Worm (Caenorhabditis elegans) whole organism, early embryonic: ENCODE measurements around the gene spt-4.

Experiments used
- B0310.2 ChIP-seq: sonication (generic microtip); optimal IDR thresholded peaks from 2 replicates; lab custom pipeline; 2016; ENCODE audit warnings: mild to moderate bottlenecking, missing genetic modification characterization, missing compliant biosample characterization
- F13C5.2 ChIP-seq: sonication (generic microtip); optimal IDR thresholded peaks from 2 replicates; lab custom pipeline; 2017; ENCODE audit warnings: mild to moderate bottlenecking, missing genetic modification characterization, inconsistent platforms, missing compliant biosample characterization
- aly-1 ChIP-seq: sonication (generic microtip); optimal IDR thresholded peaks from 2 replicates; lab custom pipeline; 2016; ENCODE audit warnings: missing genetic modification characterization, missing compliant biosample characterization
- ama-1 ChIP-seq: fragments of 150-350 bp; optimal IDR thresholded peaks from 2 replicates; lab custom pipeline; 2014
- ceh-13 ChIP-seq: fragments of 200-800 bp; sonication (Bioruptor generic); optimal IDR thresholded peaks from 2 replicates; lab custom pipeline; 2018; ENCODE audit warnings: mild to moderate bottlenecking, missing genetic modification characterization, missing compliant biosample characterization
- ceh-36 ChIP-seq: sonication (generic microtip); optimal IDR thresholded peaks from 2 replicates; lab custom pipeline; 2016; ENCODE audit warnings: missing genetic modification characterization, inconsistent platforms, missing compliant biosample characterization
- ets-7 ChIP-seq: sonication (generic microtip); optimal IDR thresholded peaks from 2 replicates; lab custom pipeline; 2016; ENCODE audit warnings: missing genotype, missing genetic modification characterization, missing compliant biosample characterization
- flt-1 ChIP-seq: fragments of 200-800 bp; sonication (Bioruptor generic); IDR thresholded peaks from 2 replicates; pipeline ENCODE4 v1.3.6; 2022; ENCODE audit warnings: missing genetic modification characterization, missing compliant biosample characterization
- hmbx-1 ChIP-seq: sonication (generic microtip); optimal IDR thresholded peaks from 2 replicates; lab custom pipeline; 2016; ENCODE audit warnings: mild to moderate bottlenecking, missing genetic modification characterization, missing compliant biosample characterization
- hmg-4 ChIP-seq: fragments of 200-800 bp; sonication (Bioruptor generic); optimal IDR thresholded peaks from 2 replicates; lab custom pipeline; 2018; ENCODE audit warnings: mild to moderate bottlenecking, missing genetic modification characterization, missing compliant biosample characterization
- hnd-1 ChIP-seq: sonication (generic microtip); optimal IDR thresholded peaks from 2 replicates; lab custom pipeline; 2016; ENCODE audit warnings: missing genetic modification characterization, missing compliant biosample characterization
- scrt-1 ChIP-seq: fragments of 200-800 bp; sonication (Bioruptor generic); IDR thresholded peaks from 2 replicates; pipeline ENCODE4 v1.3.6; 2022; ENCODE audit warnings: missing genetic modification characterization, missing compliant biosample characterization
- sea-1 ChIP-seq: fragments of 200-800 bp; sonication (Bioruptor generic); conservative IDR thresholded peaks from 2 replicates; pipeline ENCODE4 v1.3.6; 2022; ENCODE audit warnings: missing genetic modification characterization, missing compliant biosample characterization
- tbx-37 ChIP-seq: fragments of 200-800 bp; sonication (Bioruptor generic); conservative IDR thresholded peaks from 2 replicates; pipeline ENCODE4 v1.3.6; 2022; ENCODE audit warnings: missing genetic modification reagents, missing genetic modification characterization, missing compliant biosample characterization

ce11 chrIII:117857-118256 is 48.3 kb upstream of the spt-4 start:
- TF ChIP-seq ceh-36 (peak; percentile 45), hnd-1 (no peak), flt-1 (no peak), ama-1 (lab: Kevin White, UChicago) (no peak), hmg-4 (GFP tag; lab: Kevin White, UChicago) (no peak), tbx-37 (GFP tag; lab: Robert Waterston, UW) (no peak), F13C5.2 (tag; lab: Kevin White, UChicago) (no peak), hmbx-1 (no peak), ets-7 (tag; lab: Kevin White, UChicago) (no peak), scrt-1 (GFP tag; lab: Robert Waterston, UW) (no peak), aly-1 (no peak), ceh-13 (no peak), B0310.2 (no peak), sea-1 (GFP tag; lab: Robert Waterston, UW) (no peak)
